Worm (Caenorhabditis elegans) whole organism, mixed stage, embryonic: ENCODE measurements around the gene igdb-3.

ENCODE experiments used
- elt-1 ChIP-seq: sonication (generic microtip); optimal IDR thresholded peaks from 2 replicates; lab custom pipeline; 2017; ENCODE audit warnings: missing genetic modification characterization, mild to moderate bottlenecking, missing compliant biosample characterization, antibody characterized with exemption, moderate library complexity, borderline replicate concordance; ENCODE audit not compliant: insufficient read depth
- lsy-2 ChIP-seq: fragments of 150-350 bp; optimal IDR thresholded peaks from 2 replicates; lab custom pipeline; 2014; ENCODE audit warnings: missing biosample characterization, missing genetic modification characterization
- nhr-12 ChIP-seq: fragments of 150-350 bp; optimal IDR thresholded peaks from 2 replicates; lab custom pipeline; 2014; ENCODE audit warnings: missing biosample characterization, missing genetic modification characterization
- nhr-28 ChIP-seq: fragments of 150-350 bp; optimal IDR thresholded peaks from 2 replicates; lab custom pipeline; 2014; ENCODE audit warnings: missing biosample characterization, missing genetic modification characterization
- nhr-76 ChIP-seq: sonication (generic microtip); optimal IDR thresholded peaks from 2 replicates; lab custom pipeline; 2017; ENCODE audit warnings: missing biosample characterization, missing genetic modification characterization
- snpc-4 ChIP-seq: fragments of 150-350 bp; optimal IDR thresholded peaks from 2 replicates; lab custom pipeline; 2014; ENCODE audit warnings: missing biosample characterization, missing genetic modification characterization
- unc-39 ChIP-seq: fragments of 150-350 bp; optimal IDR thresholded peaks from 2 replicates; lab custom pipeline; 2014; ENCODE audit warnings: missing biosample characterization, missing genetic modification characterization

DNA sequence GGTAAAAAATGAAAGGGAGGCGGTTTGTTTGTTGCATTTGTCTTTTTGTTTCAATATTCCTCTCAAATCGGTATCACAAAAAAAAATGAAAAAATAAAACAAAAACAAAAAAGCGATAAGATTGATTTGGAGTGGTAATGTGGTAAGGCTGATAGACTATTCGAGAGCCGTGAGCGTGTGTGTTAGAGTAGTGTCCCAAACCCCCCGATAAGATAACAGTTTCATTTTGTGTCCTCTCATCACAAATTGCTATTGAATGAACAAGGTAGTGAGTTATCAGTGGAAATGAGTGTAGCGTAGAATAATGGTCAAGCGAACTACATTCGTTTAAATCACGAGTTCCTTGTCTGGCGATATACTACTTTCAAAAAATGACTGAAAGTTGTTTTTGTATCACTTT is 46.8 kb upstream of the igdb-3 start:
- no peak for TF ChIP-seq lsy-2
- no peak for TF ChIP-seq nhr-12 (tag; lab: Kevin White, UChicago)
- no peak for TF ChIP-seq snpc-4 (tag; lab: Kevin White, UChicago)
- TF ChIP-seq nhr-76 (tag; lab: Kevin White, UChicago), result no peak
- TF ChIP-seq nhr-28 (tag; lab: Kevin White, UChicago), result no peak
- TF ChIP-seq unc-39 (tag; lab: Kevin White, UChicago), result no peak
- TF ChIP-seq elt-1 (tag; lab: Kevin White, UChicago), result no peak
